Worm (Caenorhabditis elegans) whole organism, late embryonic: Measurements from ENCODE around the gene spe-51.

Source experiments
- ama-1 ChIP-seq: fragments of 150-350 bp; optimal IDR thresholded peaks from 2 replicates; lab custom pipeline; 2014
- ceh-18 ChIP-seq: sonication (generic microtip); optimal IDR thresholded peaks from 2 replicates; lab custom pipeline; 2016; ENCODE audit warnings: missing genetic modification characterization, missing compliant biosample characterization
- ceh-34 ChIP-seq: sonication (generic microtip); optimal IDR thresholded peaks from 2 replicates; lab custom pipeline; 2016; ENCODE audit warnings: mild to moderate bottlenecking, missing genetic modification characterization, missing compliant biosample characterization
- dmd-4 ChIP-seq: sonication (generic microtip); optimal IDR thresholded peaks from 2 replicates; lab custom pipeline; 2016; ENCODE audit warnings: borderline replicate concordance, missing genetic modification characterization, missing compliant biosample characterization
- elt-2 ChIP-seq: sonication (generic microtip); optimal IDR thresholded peaks from 2 replicates; lab custom pipeline; 2016; ENCODE audit warnings: missing genetic modification reagents, missing genetic modification characterization, missing compliant biosample characterization
- ets-4 ChIP-seq: sonication (generic microtip); optimal IDR thresholded peaks from 2 replicates; lab custom pipeline; 2016; ENCODE audit warnings: missing genetic modification characterization, missing compliant biosample characterization
- fax-1 ChIP-seq: sonication (generic microtip); optimal IDR thresholded peaks from 2 replicates; lab custom pipeline; 2016; ENCODE audit warnings: missing genotype, missing genetic modification characterization, missing compliant biosample characterization
- fkh-10 ChIP-seq: fragments of 150-350 bp; optimal IDR thresholded peaks from 2 replicates; lab custom pipeline; 2014; ENCODE audit warnings: missing biosample characterization, missing genetic modification reagents, missing genetic modification characterization
- hlh-6 ChIP-seq: sonication (generic microtip); optimal IDR thresholded peaks from 2 replicates; lab custom pipeline; 2016; ENCODE audit warnings: missing genotype, missing genetic modification characterization, missing compliant biosample characterization
- lim-6 ChIP-seq: sonication (generic microtip); optimal IDR thresholded peaks from 2 replicates; lab custom pipeline; 2016; ENCODE audit warnings: missing genetic modification characterization, missing compliant biosample characterization
- tbx-7 ChIP-seq: sonication (generic microtip); optimal IDR thresholded peaks from 2 replicates; lab custom pipeline; 2016; ENCODE audit warnings: missing genotype, missing genetic modification characterization, missing compliant biosample characterization
- ttx-3 ChIP-seq: sonication (generic microtip); optimal IDR thresholded peaks from 2 replicates; lab custom pipeline; 2016; ENCODE audit warnings: missing genetic modification reagents, missing genetic modification characterization, missing compliant biosample characterization
- unc-3 ChIP-seq, 2 experiments: fragments of 200-800 bp in 1 of 2; sonication (Bioruptor generic) in 1 of 2; sonication (generic microtip) in 1 of 2; conservative IDR thresholded peaks in 1 of 2; optimal IDR thresholded peaks in 1 of 2; 2 replicates each; pipeline versions ENCODE4 v1.3.6 to Lab custom; 2016 to 2022; ENCODE audit warnings: missing compliant biosample characterization in 2 of 2, missing genetic modification characterization in 2 of 2, missing genetic modification reagents in 1 of 2

- TF ChIP-seq lim-6 (tag; lab: Kevin White, UChicago) (no peak), hlh-6 (tag; lab: Kevin White, UChicago) (no peak), elt-2 (tag; lab: Kevin White, UChicago) (no peak), ets-4 (tag; lab: Kevin White, UChicago) (no peak), unc-3 (GFP tag; conservative IDR thresholded peaks at IDR 0.05; lab: Robert Waterston, UW) (no peak), unc-3 (tag; optimal IDR thresholded peaks at IDR 0.05; lab: Kevin White, UChicago) (no peak), ama-1 (lab: Kevin White, UChicago) (no peak), fkh-10 (GFP tag; lab: Kevin White, UChicago) (no peak), ceh-34 (tag; lab: Kevin White, UChicago) (no peak), dmd-4 (tag; lab: Kevin White, UChicago) (no peak), ttx-3 (no peak), fax-1 (tag; lab: Kevin White, UChicago) (no peak), ceh-18 (tag; lab: Kevin White, UChicago) (no peak), tbx-7 (no peak)
Measured at ce11 chrIV:4652365-4652844, 40.2 kb upstream of the spe-51 start, which contains the start of gene F29B9.5.
